Worm (Caenorhabditis elegans) whole organism, L1 larva: ENCODE measurements around the gene irld-45.

Source experiments
- C16A3.4 ChIP-seq: fragments of 150-350 bp; optimal IDR thresholded peaks from 2 replicates; lab custom pipeline; 2014; ENCODE audit warnings: missing biosample characterization, missing genetic modification characterization
- alr-1 ChIP-seq: fragments of 200-800 bp; sonication (Bioruptor generic); optimal IDR thresholded peaks from 2 replicates; lab custom pipeline; 2018; ENCODE audit warnings: borderline replicate concordance, mild to moderate bottlenecking, missing genetic modification characterization, missing compliant biosample characterization
- aly-2 ChIP-seq: fragments of 150-350 bp; optimal IDR thresholded peaks from 2 replicates; lab custom pipeline; 2014; ENCODE audit warnings: missing biosample characterization, missing genetic modification characterization
- ama-1 ChIP-seq: fragments of 150-350 bp; optimal IDR thresholded peaks from 2 replicates; lab custom pipeline; 2014
- blmp-1 ChIP-seq: fragments of 150-350 bp; optimal IDR thresholded peaks from 2 replicates; lab custom pipeline; 2014; ENCODE audit warnings: missing biosample characterization, missing genetic modification characterization
- ceh-8 ChIP-seq: fragments of 200-800 bp; sonication (Bioruptor generic); optimal IDR thresholded peaks from 2 replicates; lab custom pipeline; 2018; ENCODE audit warnings: mild to moderate bottlenecking, missing genetic modification characterization, moderate library complexity, missing compliant biosample characterization
- dpl-1 ChIP-seq, 3 experiments: fragments of 150-350 bp in 2 of 3; sonication (generic microtip) in 1 of 3; optimal IDR thresholded peaks; 2 replicates each; lab custom pipeline; 2014 to 2017; ENCODE audit warnings: missing biosample characterization in 3 of 3, missing genetic modification characterization in 3 of 3, missing genetic modification reagents in 3 of 3
- efl-1 ChIP-seq, 4 experiments: fragments of 150-350 bp; optimal IDR thresholded peaks in 3 of 4; peaks in 1 of 4; 1 replicate in 1 of 4; 2 replicates in 3 of 4; lab custom pipeline; 2014; ENCODE audit warnings: missing biosample characterization in 2 of 4, missing genetic modification characterization in 2 of 4, missing genetic modification reagents in 2 of 4
- efl-3 ChIP-seq: fragments of 200-800 bp; sonication (Bioruptor generic); optimal IDR thresholded peaks from 2 replicates; lab custom pipeline; 2018; ENCODE audit warnings: mild to moderate bottlenecking, missing genetic modification characterization, missing compliant biosample characterization
- egl-27 ChIP-seq, 2 experiments: fragments of 150-350 bp in 1 of 2; sonication (generic microtip); optimal IDR thresholded peaks; 3 replicates each; lab custom pipeline; 2017 to 2018; ENCODE audit warnings: missing biosample characterization in 2 of 2, missing genetic modification characterization in 2 of 2, missing genetic modification reagents in 2 of 2
- elt-2 ChIP-seq: sonication (generic microtip); optimal IDR thresholded peaks from 2 replicates; lab custom pipeline; 2016; ENCODE audit warnings: missing genetic modification characterization, mild to moderate bottlenecking, inconsistent platforms, missing compliant biosample characterization, missing genetic modification reagents
- elt-3 ChIP-seq, 6 experiments: fragments of 150-350 bp in 1 of 6; sonication (generic microtip); optimal IDR thresholded peaks; 2 replicates each; lab custom pipeline; 2017 to 2018; ENCODE audit warnings: missing biosample characterization in 6 of 6, missing genetic modification characterization in 6 of 6, inconsistent platforms in 1 of 6
- fkh-8 ChIP-seq: sonication (generic microtip); optimal IDR thresholded peaks from 2 replicates; lab custom pipeline; 2016; ENCODE audit warnings: mild to moderate bottlenecking, missing genetic modification characterization, missing compliant biosample characterization
- grh-1 ChIP-seq: fragments of 200-800 bp; sonication (Bioruptor generic); IDR thresholded peaks from 2 replicates; pipeline ENCODE4 v1.3.6; 2022; ENCODE audit warnings: missing genetic modification reagents, missing genetic modification characterization, missing compliant biosample characterization
- lin-35 ChIP-seq, 2 experiments: fragments of 150-350 bp; optimal IDR thresholded peaks; 2 replicates each; lab custom pipeline; 2014; ENCODE audit warnings: missing biosample characterization in 2 of 2, missing genetic modification characterization in 2 of 2, missing genetic modification reagents in 2 of 2
- mdl-1 ChIP-seq, 2 experiments: fragments of 150-350 bp; optimal IDR thresholded peaks; 2 replicates each; lab custom pipeline; 2014 to 2017; ENCODE audit warnings: missing biosample characterization in 2 of 2, missing genetic modification characterization in 2 of 2, inconsistent platforms in 1 of 2
- nhr-12 ChIP-seq: sonication (generic microtip); optimal IDR thresholded peaks from 2 replicates; lab custom pipeline; 2017; ENCODE audit warnings: missing biosample characterization, missing genetic modification characterization
- nhr-20 ChIP-seq: sonication (generic microtip); optimal IDR thresholded peaks from 2 replicates; lab custom pipeline; 2016; ENCODE audit warnings: mild to moderate bottlenecking, missing genetic modification characterization, missing compliant biosample characterization
- nhr-237 ChIP-seq: fragments of 150-350 bp; optimal IDR thresholded peaks from 2 replicates; lab custom pipeline; 2014; ENCODE audit warnings: missing biosample characterization, missing genetic modification characterization
- nhr-71 ChIP-seq: sonication (generic microtip); optimal IDR thresholded peaks from 2 replicates; lab custom pipeline; 2016; ENCODE audit warnings: mild to moderate bottlenecking, missing genetic modification characterization, moderate library complexity, missing compliant biosample characterization
- nhr-77 ChIP-seq: fragments of 150-350 bp; optimal IDR thresholded peaks from 2 replicates; lab custom pipeline; 2014; ENCODE audit warnings: missing biosample characterization, missing genetic modification characterization
- nhr-85 ChIP-seq: sonication (generic microtip); peaks from one replicate; lab custom pipeline; 2016; ENCODE audit warnings: missing genetic modification characterization, inconsistent platforms, missing compliant biosample characterization
- nhr-90 ChIP-seq: sonication (generic microtip); optimal IDR thresholded peaks from 2 replicates; lab custom pipeline; 2016; ENCODE audit warnings: mild to moderate bottlenecking, missing genetic modification characterization, missing compliant biosample characterization; ENCODE audit not compliant: poor library complexity
- pax-3 ChIP-seq: fragments of 200-800 bp; sonication (Bioruptor generic); optimal IDR thresholded peaks from 2 replicates; lab custom pipeline; 2018; ENCODE audit warnings: mild to moderate bottlenecking, missing genetic modification characterization, moderate library complexity, missing compliant biosample characterization
- pqm-1 ChIP-seq: sonication (generic microtip); optimal IDR thresholded peaks from 3 replicates; lab custom pipeline; 2017; ENCODE audit warnings: missing biosample characterization, missing genetic modification characterization
- rnt-1 ChIP-seq: sonication (generic microtip); optimal IDR thresholded peaks from 2 replicates; lab custom pipeline; 2016; ENCODE audit warnings: mild to moderate bottlenecking, missing genetic modification characterization, moderate library complexity, missing compliant biosample characterization
- snu-23 ChIP-seq: sonication (generic microtip); optimal IDR thresholded peaks from 2 replicates; lab custom pipeline; 2016; ENCODE audit warnings: missing genetic modification characterization, missing compliant biosample characterization
- sox-4 ChIP-seq: sonication (generic microtip); optimal IDR thresholded peaks from 2 replicates; lab custom pipeline; 2016; ENCODE audit warnings: missing genetic modification characterization, missing compliant biosample characterization
- tbx-2 ChIP-seq: sonication (generic microtip); optimal IDR thresholded peaks from 2 replicates; lab custom pipeline; 2016; ENCODE audit warnings: missing genetic modification characterization, missing compliant biosample characterization
- tlp-1 ChIP-seq: fragments of 150-350 bp; optimal IDR thresholded peaks from 2 replicates; lab custom pipeline; 2014; ENCODE audit warnings: missing biosample characterization, missing genetic modification characterization
- zag-1 ChIP-seq: fragments of 150-350 bp; optimal IDR thresholded peaks from 2 replicates; lab custom pipeline; 2014; ENCODE audit warnings: missing biosample characterization, missing genetic modification characterization
- ztf-4 ChIP-seq: fragments of 150-350 bp; optimal IDR thresholded peaks from 2 replicates; lab custom pipeline; 2014; ENCODE audit warnings: missing biosample characterization, missing genetic modification characterization

Gene irld-45

DNA sequence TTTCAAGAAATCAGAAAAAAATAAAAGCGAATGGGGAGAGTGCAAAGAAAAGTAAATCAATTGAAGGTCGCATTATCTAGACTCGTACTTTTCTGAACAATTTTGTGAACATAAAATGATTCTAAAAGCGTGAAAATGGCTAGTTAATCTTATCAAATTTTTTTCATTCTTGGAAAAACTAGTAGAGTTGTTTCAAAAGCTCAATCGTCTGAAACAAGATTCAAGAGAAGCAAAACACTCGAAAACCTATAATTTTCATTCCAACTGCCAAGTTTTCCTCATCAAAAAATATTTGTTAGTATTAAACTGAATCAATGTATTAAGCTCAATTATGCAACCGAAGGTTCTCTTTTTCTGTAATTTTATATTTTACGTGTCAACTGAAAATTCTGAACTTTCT, at the start of gene irld-45:
Gene irld-45, plus strand, starts transcription at position 301 of the 400 bp plus-strand sequence.
- TF ChIP-seq egl-27 (tag; optimal IDR thresholded peaks at IDR 0.05; lab: Kevin White, UChicago) = no peak
- TF ChIP-seq elt-3 (tag; optimal IDR thresholded peaks at IDR 0.05; lab: Kevin White, UChicago) = no peak
- no peak for TF ChIP-seq nhr-237 (tag; lab: Kevin White, UChicago)
- no peak for TF ChIP-seq rnt-1 (tag; lab: Kevin White, UChicago)
- TF ChIP-seq grh-1 = no peak
- TF ChIP-seq C16A3.4 = no peak
- TF ChIP-seq efl-1 (optimal IDR thresholded peaks at IDR 0.05; lab: Kevin White, UChicago) = no peak
- no peak for TF ChIP-seq efl-1 (GFP tag; optimal IDR thresholded peaks at IDR 0.05 in 1 of 2; lab: Kevin White, UChicago)
- TF ChIP-seq fkh-8 (tag; lab: Kevin White, UChicago) = no peak
- no peak for TF ChIP-seq aly-2 (tag; lab: Kevin White, UChicago)
- no peak for TF ChIP-seq snu-23 (GFP tag; lab: Kevin White, UChicago)

DNA sequence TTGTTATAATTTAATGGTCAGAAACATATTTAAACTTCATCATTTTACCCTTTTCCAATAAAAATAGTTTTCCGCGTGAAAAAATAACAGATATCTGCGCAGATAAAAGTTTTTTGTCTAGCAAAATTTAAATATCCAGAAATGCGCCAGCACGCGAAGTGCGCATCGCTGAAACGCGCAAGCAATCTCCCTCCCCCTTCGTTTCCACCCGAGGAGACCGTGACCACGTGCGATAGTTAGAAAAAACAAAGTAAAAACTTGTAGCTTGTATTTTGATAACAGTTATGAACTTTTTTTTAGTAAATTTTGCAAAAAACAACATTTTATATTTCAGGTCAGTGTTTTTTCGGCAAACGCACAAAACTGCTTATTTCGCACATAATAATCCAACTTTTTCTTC, 49.0 kb upstream of the irld-45 start:
- peak in 1 of 2 experiments; percentile 28 for TF ChIP-seq lin-35 (GFP tag; optimal IDR thresholded peaks at IDR 0.05; lab: Kevin White, UChicago)
- TF ChIP-seq nhr-20 (tag; lab: Kevin White, UChicago) = peak; percentile 6
- peak; percentile 14 for TF ChIP-seq snu-23 (GFP tag; lab: Kevin White, UChicago)
- TF ChIP-seq dpl-1 (GFP tag; optimal IDR thresholded peaks at IDR 0.05; lab: Kevin White, UChicago) = peak in 1 of 3 experiments; percentile 20
- peak; percentile 29 for TF ChIP-seq nhr-71 (tag; lab: Kevin White, UChicago)
- peak in 1 of 2 experiments; percentile 15 for TF ChIP-seq efl-1 (optimal IDR thresholded peaks at IDR 0.05; lab: Kevin White, UChicago)
- TF ChIP-seq efl-1 (GFP tag; optimal IDR thresholded peaks at IDR 0.05 in 1 of 2; lab: Kevin White, UChicago) = peak in 1 of 2 experiments; percentile 87

DNA sequence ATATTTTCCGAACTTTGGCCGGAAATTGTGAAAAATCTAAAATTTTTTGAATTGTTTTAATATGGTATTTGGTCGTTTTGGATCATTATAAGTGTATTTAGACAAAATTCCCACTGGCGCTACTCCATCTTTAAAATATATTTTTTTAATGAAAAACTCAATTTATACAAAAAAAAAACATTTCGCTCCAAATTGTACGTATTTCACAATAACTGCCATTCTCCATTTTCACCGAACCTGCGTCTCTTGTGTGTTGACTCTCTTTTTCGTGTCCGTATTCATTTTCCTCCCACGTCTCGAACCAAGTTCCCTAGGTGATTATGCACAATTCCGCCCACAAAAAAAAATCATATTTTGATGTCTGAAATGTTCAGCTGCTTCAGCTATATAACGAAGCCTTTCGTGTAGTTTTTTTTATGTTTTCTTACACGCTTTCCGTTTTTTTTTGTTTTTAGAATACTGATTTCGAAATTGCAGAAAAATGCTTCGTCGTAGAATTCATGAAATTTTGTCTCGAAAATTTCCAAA, 47.5 kb upstream of the irld-45 start, which contains the start of gene F16B4.2:
Gene F16B4.2, plus strand, starts transcription at position 478 of the 528 bp plus-strand sequence.
- TF ChIP-seq efl-1 (optimal IDR thresholded peaks at IDR 0.05; lab: Kevin White, UChicago) (no peak), efl-1 (GFP tag; optimal IDR thresholded peaks at IDR 0.05 in 1 of 2; lab: Kevin White, UChicago) (peak in 1 of 2 experiments; percentile 72), efl-3 (GFP tag; lab: Kevin White, UChicago) (no peak)

ce11 chrV:1607790-1608189, 40.3 kb upstream of the irld-45 start, which contains the start of gene nhr-178:
nhr-178 (minus strand) TSS chrV:1607953.
- TF ChIP-seq pax-3 (tag; lab: Kevin White, UChicago) (no peak), tbx-2 (tag; lab: Kevin White, UChicago) (no peak), elt-2 (tag; lab: Kevin White, UChicago) (peak; percentile 76), ztf-4 (tag; lab: Kevin White, UChicago) (no peak), blmp-1 (tag; lab: Kevin White, UChicago) (peak; percentile 18), nhr-20 (tag; lab: Kevin White, UChicago) (peak; percentile 68), efl-3 (GFP tag; lab: Kevin White, UChicago) (no peak), pqm-1 (tag; lab: Kevin White, UChicago) (no peak), tlp-1 (tag; lab: Kevin White, UChicago) (no peak), elt-3 (tag; optimal IDR thresholded peaks at IDR 0.05; lab: Kevin White, UChicago) (peak in 3 of 6 experiments; percentile 10 to 65 (median 46)), nhr-77 (tag; lab: Kevin White, UChicago) (peak; percentile 74), zag-1 (no peak), snu-23 (GFP tag; lab: Kevin White, UChicago) (peak; percentile 33), ceh-8 (GFP tag; lab: Kevin White, UChicago) (no peak), nhr-71 (tag; lab: Kevin White, UChicago) (peak; percentile 62), nhr-85 (tag; lab: Kevin White, UChicago) (peak; percentile 68), efl-1 (optimal IDR thresholded peaks at IDR 0.05; lab: Kevin White, UChicago) (no peak), efl-1 (GFP tag; optimal IDR thresholded peaks at IDR 0.05 in 1 of 2; lab: Kevin White, UChicago) (peak in 1 of 2 experiments; percentile 82), nhr-237 (tag; lab: Kevin White, UChicago) (no peak), nhr-12 (tag; lab: Kevin White, UChicago) (no peak), nhr-90 (peak; percentile 52), alr-1 (tag; lab: Kevin White, UChicago) (no peak), sox-4 (tag; lab: Kevin White, UChicago) (no peak), mdl-1 (tag; optimal IDR thresholded peaks at IDR 0.05; lab: Kevin White, UChicago) (peak in 1 of 2 experiments; percentile 61), C16A3.4 (no peak), ama-1 (lab: Kevin White, UChicago) (no peak), lin-35 (GFP tag; optimal IDR thresholded peaks at IDR 0.05; lab: Kevin White, UChicago) (peak in 1 of 2 experiments; percentile 46)
